Fruit fly (Drosophila melanogaster) S2 (cell line): Measurements from ENCODE around the gene nau.

Experiments
- CG8478 ChIP-seq: fragments of >200 bp; optimal IDR thresholded peaks from 2 replicates; lab custom pipeline; 2018
- CTCF ChIP-seq, 2 experiments: fragments of >200 bp; optimal IDR thresholded peaks; 2 replicates each; lab custom pipeline; 2018

dm6 chr3R:23718297-23718941 is at the start of gene nau:
- TF ChIP-seq CG8478 (no peak), CTCF (optimal IDR thresholded peaks at IDR 0.05; lab: Kevin White, UChicago) (no peak)
